Worm (Caenorhabditis elegans): Measurements from ENCODE around the gene K05F1.8.

- no peak for TF ChIP-seq nhr-80 (tag; optimal IDR thresholded peaks at IDR 0.05)
- TF ChIP-seq somi-1 (GFP tag; optimal IDR thresholded peaks at IDR 0.05), result no peak
- TF ChIP-seq attf-3 (GFP tag; conservative IDR thresholded peaks at IDR 0.05), result no peak
- no peak for TF ChIP-seq ztf-3 (GFP tag; optimal IDR thresholded peaks at IDR 0.05)
- no peak for TF ChIP-seq snpc-4 (GFP tag; optimal IDR thresholded peaks at IDR 0.05)
- no peak for TF ChIP-seq snpc-4 (tag; optimal IDR thresholded peaks at IDR 0.05)
- no peak for TF ChIP-seq ama-1 (optimal IDR thresholded peaks at IDR 0.05)
- TF ChIP-seq ama-1 (GFP tag; optimal IDR thresholded peaks at IDR 0.05), result no peak
- TF ChIP-seq unc-62 (GFP tag; optimal IDR thresholded peaks at IDR 0.05), result no peak
- no peak for TF ChIP-seq lag-1 (GFP tag; IDR thresholded peaks at IDR 0.05)
- TF ChIP-seq dpl-1 (GFP tag; optimal IDR thresholded peaks at IDR 0.05), result no peak
- TF ChIP-seq B0019.2 (GFP tag; conservative IDR thresholded peaks at IDR 0.05), result no peak
- no peak for TF ChIP-seq ztf-6 (GFP tag; IDR thresholded peaks at IDR 0.05)
- no peak for TF ChIP-seq Y79H2A.3 (GFP tag; conservative IDR thresholded peaks at IDR 0.05)
- no peak for TF ChIP-seq K12H6.12 (tag; optimal IDR thresholded peaks at IDR 0.05)
These were observed 16.9 kb upstream of the K05F1.8 start, which contains the start of gene ZK1248.20 for ce11 chrII:5816346-5816745.

Data from whole organism, young adult.